Fruit fly (Drosophila melanogaster): ENCODE data around the gene CG13625.

The CG13625 gene

dm6 chr3R:24557020-24557465, 27.9 kb downstream of the CG13625 start (continued):
- peak; percentile 4 for TF ChIP-seq CG13296 (GFP tag; optimal IDR thresholded peaks at IDR 0.05)
- TF ChIP-seq MBD-R2 (GFP tag; IDR thresholded peaks at IDR 0.05): peak; percentile 23; the same call in 1 of the 2 replicates
- TF ChIP-seq da (GFP tag; optimal IDR thresholded peaks at IDR 0.05): peak; percentile 37
- peak; percentile 44 for TF ChIP-seq HHEX (GFP tag; optimal IDR thresholded peaks at IDR 0.05)
- TF ChIP-seq row (GFP tag; IDR thresholded peaks at IDR 0.05): no peak; the same call in 2 of the 3 replicates
- TF ChIP-seq pros (GFP tag; optimal IDR thresholded peaks at IDR 0.05): no peak
- TF ChIP-seq CG11247 (GFP tag; IDR thresholded peaks at IDR 0.05): peak; percentile 83
- TF ChIP-seq CG8924 (tag; optimal IDR thresholded peaks at IDR 0.05): no peak
- TF ChIP-seq so (GFP tag; IDR thresholded peaks at IDR 0.05): peak; percentile 14; the same call in 1 of the 3 replicates
- peak in 1 of 2 experiments; percentile 57 for TF ChIP-seq bsh (GFP tag; optimal IDR thresholded peaks at IDR 0.05)
- TF ChIP-seq Vsx1 (GFP tag; optimal IDR thresholded peaks at IDR 0.05): no peak
- TF ChIP-seq Aef1 (GFP tag; IDR thresholded peaks at IDR 0.05): peak; percentile 61
- TF ChIP-seq stwl (tag; optimal IDR thresholded peaks at IDR 0.05): peak; percentile 36
- TF ChIP-seq CG17361 (GFP tag; IDR thresholded peaks at IDR 0.05): 0 out of 3 replicates have a peak, but pooled peaks have one; percentile 32
- no peak for TF ChIP-seq danr (GFP tag; IDR thresholded peaks at IDR 0.05)
- peak; percentile 85 for TF ChIP-seq tna (GFP tag; IDR thresholded peaks at IDR 0.05; ENCODE audit: partially characterized antibody)
- TF ChIP-seq HLH3B (GFP tag; IDR thresholded peaks at IDR 0.05): peak; percentile 70
- TF ChIP-seq Nf-YC (tag; optimal IDR thresholded peaks at IDR 0.05): peak; percentile 49
- TF ChIP-seq inv (GFP tag; IDR thresholded peaks at IDR 0.05; ENCODE audit: partially characterized antibody): peak; percentile 49
- TF ChIP-seq p53 (GFP tag; optimal IDR thresholded peaks at IDR 0.05): peak; percentile 28
- TF ChIP-seq gfzf (GFP tag; optimal IDR thresholded peaks at IDR 0.05): peak; percentile 12
- TF ChIP-seq CG2875 (GFP tag; optimal IDR thresholded peaks at IDR 0.05): no peak
- no peak; the same call in 1 of the 2 replicates for TF ChIP-seq CG4730 (GFP tag; IDR thresholded peaks at IDR 0.05)
- peak; percentile 15; the same call in 1 of the 2 replicates for TF ChIP-seq Taf1 (GFP tag; IDR thresholded peaks at IDR 0.05)
- TF ChIP-seq CG9609 (GFP tag; optimal IDR thresholded peaks at IDR 0.05): peak; percentile 61
- peak; percentile 45; the same call in 1 of the 2 replicates for TF ChIP-seq bowl (GFP tag; IDR thresholded peaks at IDR 0.05)
- TF ChIP-seq Xrp1 (GFP tag; IDR thresholded peaks at IDR 0.05): peak; percentile 29; the same call in 1 of the 2 replicates
- TF ChIP-seq CG4820 (GFP tag; optimal IDR thresholded peaks at IDR 0.05): peak; percentile 38
- no peak for TF ChIP-seq pzg (GFP tag; optimal IDR thresholded peaks at IDR 0.05)
- TF ChIP-seq CG18262 (tag; optimal IDR thresholded peaks at IDR 0.05): peak; percentile 54
- peak; percentile 60 for TF ChIP-seq Mes4 (GFP tag; optimal IDR thresholded peaks at IDR 0.05)
- peak; percentile 66 for TF ChIP-seq CG8290 (GFP tag; optimal IDR thresholded peaks at IDR 0.05)
- TF ChIP-seq CG8290 (tag; optimal IDR thresholded peaks at IDR 0.05): peak in 1 of 2 experiments; percentile 83
- peak; percentile 55 for TF ChIP-seq CG12155 (GFP tag; optimal IDR thresholded peaks at IDR 0.05)
- peak; percentile 88 for TF ChIP-seq CG13894 (tag; optimal IDR thresholded peaks at IDR 0.05)
- peak; percentile 92; the same call in 2 of the 3 replicates for TF ChIP-seq Opbp (GFP tag; IDR thresholded peaks at IDR 0.05; ENCODE audit: partially characterized antibody)
- peak; percentile 43; the same call in 1 of the 2 replicates for TF ChIP-seq gsb (GFP tag; IDR thresholded peaks at IDR 0.05)
- peak; percentile 59 for TF ChIP-seq caup (GFP tag; optimal IDR thresholded peaks at IDR 0.05; ENCODE audit: severe bottlenecking)
- peak; percentile 8 for TF ChIP-seq CG2116 (GFP tag; optimal IDR thresholded peaks at IDR 0.05)
- TF ChIP-seq Six4 (GFP tag; optimal IDR thresholded peaks at IDR 0.05): no peak
- TF ChIP-seq CG1602 (GFP tag; optimal IDR thresholded peaks at IDR 0.05): peak; percentile 61
- peak; percentile 42 for TF ChIP-seq unc-4 (GFP tag; IDR thresholded peaks at IDR 0.05; ENCODE audit: partially characterized antibody)
- peak; percentile 53; the same call in 1 of the 2 replicates for TF ChIP-seq CG10366 (GFP tag; IDR thresholded peaks at IDR 0.05)
- peak; percentile 18 for TF ChIP-seq CG9727 (GFP tag; optimal IDR thresholded peaks at IDR 0.05)
- TF ChIP-seq CG1233 (GFP tag; optimal IDR thresholded peaks at IDR 0.05): peak; percentile 38
- TF ChIP-seq gro (GFP tag; optimal IDR thresholded peaks at IDR 0.05): peak; percentile 43
- peak; percentile 51; the same call in 1 of the 2 replicates for TF ChIP-seq Atf6 (GFP tag; IDR thresholded peaks at IDR 0.05)
- TF ChIP-seq lola (GFP tag; optimal IDR thresholded peaks at IDR 0.05): peak in 1 of 3 experiments; percentile 16
- TF ChIP-seq chinmo (GFP tag; IDR thresholded peaks at IDR 0.05; ENCODE audit: partially characterized antibody): peak; percentile 66; the same call in 2 of the 4 replicates

Data from whole organism, embryonic.